Worm (Caenorhabditis elegans): ENCODE data around the gene rom-4.

- TF ChIP-seq fos-1 (tag; optimal IDR thresholded peaks at IDR 0.05) = no peak
- no peak for TF ChIP-seq skn-1 (tag; optimal IDR thresholded peaks at IDR 0.05)
- TF ChIP-seq elt-1 (tag; optimal IDR thresholded peaks at IDR 0.05) = no peak
- TF ChIP-seq zag-1 (tag; optimal IDR thresholded peaks at IDR 0.05) = no peak
- no peak for TF ChIP-seq nhr-237 (tag; optimal IDR thresholded peaks at IDR 0.05)
Measured at ce11 chrIV:17048257-17048656, 52.6 kb downstream of the rom-4 start, which contains the start of gene athp-3.

Data from whole organism, L2 larva.